Worm (Caenorhabditis elegans) whole organism, early embryonic: ENCODE results near the gene nep-20.

ENCODE experiments used
- B0310.2 ChIP-seq: sonication (generic microtip); optimal IDR thresholded peaks from 2 replicates; lab custom pipeline; 2016; ENCODE audit warnings: mild to moderate bottlenecking, missing genetic modification characterization, missing compliant biosample characterization
- F13C5.2 ChIP-seq: sonication (generic microtip); optimal IDR thresholded peaks from 2 replicates; lab custom pipeline; 2017; ENCODE audit warnings: mild to moderate bottlenecking, missing genetic modification characterization, inconsistent platforms, missing compliant biosample characterization
- ama-1 ChIP-seq: fragments of 150-350 bp; optimal IDR thresholded peaks from 2 replicates; lab custom pipeline; 2014
- ceh-13 ChIP-seq: fragments of 200-800 bp; sonication (Bioruptor generic); optimal IDR thresholded peaks from 2 replicates; lab custom pipeline; 2018; ENCODE audit warnings: mild to moderate bottlenecking, missing genetic modification characterization, missing compliant biosample characterization
- ceh-36 ChIP-seq: sonication (generic microtip); optimal IDR thresholded peaks from 2 replicates; lab custom pipeline; 2016; ENCODE audit warnings: missing genetic modification characterization, inconsistent platforms, missing compliant biosample characterization
- flt-1 ChIP-seq: fragments of 200-800 bp; sonication (Bioruptor generic); IDR thresholded peaks from 2 replicates; pipeline ENCODE4 v1.3.6; 2022; ENCODE audit warnings: missing genetic modification characterization, missing compliant biosample characterization
- hmbx-1 ChIP-seq: sonication (generic microtip); optimal IDR thresholded peaks from 2 replicates; lab custom pipeline; 2016; ENCODE audit warnings: mild to moderate bottlenecking, missing genetic modification characterization, missing compliant biosample characterization
- hmg-4 ChIP-seq: fragments of 200-800 bp; sonication (Bioruptor generic); optimal IDR thresholded peaks from 2 replicates; lab custom pipeline; 2018; ENCODE audit warnings: mild to moderate bottlenecking, missing genetic modification characterization, missing compliant biosample characterization
- hnd-1 ChIP-seq: sonication (generic microtip); optimal IDR thresholded peaks from 2 replicates; lab custom pipeline; 2016; ENCODE audit warnings: missing genetic modification characterization, missing compliant biosample characterization
- pes-1 ChIP-seq: fragments of 200-800 bp; sonication (Bioruptor generic); IDR thresholded peaks from 2 replicates; pipeline ENCODE4 v1.3.6; 2022; ENCODE audit warnings: missing genetic modification reagents, missing genetic modification characterization, missing compliant biosample characterization
- scrt-1 ChIP-seq: fragments of 200-800 bp; sonication (Bioruptor generic); IDR thresholded peaks from 2 replicates; pipeline ENCODE4 v1.3.6; 2022; ENCODE audit warnings: missing genetic modification characterization, missing compliant biosample characterization
- sea-1 ChIP-seq: fragments of 200-800 bp; sonication (Bioruptor generic); conservative IDR thresholded peaks from 2 replicates; pipeline ENCODE4 v1.3.6; 2022; ENCODE audit warnings: missing genetic modification characterization, missing compliant biosample characterization
- tra-4 ChIP-seq: sonication (generic microtip); optimal IDR thresholded peaks from 2 replicates; lab custom pipeline; 2017; ENCODE audit warnings: missing genetic modification characterization, missing compliant biosample characterization

DNA sequence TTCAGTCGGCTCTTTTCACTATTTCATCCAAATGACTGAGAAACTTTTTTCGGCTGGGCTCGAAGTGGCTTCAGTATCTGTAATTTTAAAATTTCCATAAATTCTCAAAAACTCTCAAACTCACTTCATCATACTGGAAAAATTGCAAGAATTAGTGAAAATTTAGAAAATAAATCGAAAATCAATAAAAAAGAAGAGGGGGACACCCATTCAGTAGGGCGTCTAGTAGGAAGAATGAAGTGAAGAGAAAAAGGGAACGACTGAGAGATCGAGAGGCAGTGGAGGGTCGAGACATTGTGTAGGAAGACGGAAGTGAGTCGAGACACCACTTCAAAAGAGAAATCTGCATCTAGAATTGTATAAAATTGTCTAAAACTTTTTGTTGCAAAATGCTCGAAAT lies 21.5 kb downstream of the nep-20 start:
- TF ChIP-seq flt-1 (GFP tag; lab: Robert Waterston, UW) (no peak), pes-1 (no peak), ama-1 (no peak), hmg-4 (no peak), F13C5.2 (tag; lab: Kevin White, UChicago) (no peak), ceh-36 (tag; lab: Kevin White, UChicago) (no peak), hmbx-1 (tag; lab: Kevin White, UChicago) (no peak), sea-1 (GFP tag; lab: Robert Waterston, UW) (no peak), scrt-1 (GFP tag; lab: Robert Waterston, UW) (no peak), ceh-13 (no peak), hnd-1 (no peak), B0310.2 (tag; lab: Kevin White, UChicago) (no peak), tra-4 (tag; lab: Kevin White, UChicago) (no peak)
